Fruit fly (Drosophila melanogaster): ENCODE data around the gene CG16711.
A peak's percentile ranks its signal among the peaks of the same experiment; 100 is the strongest.

Gene CG16711

DNA sequence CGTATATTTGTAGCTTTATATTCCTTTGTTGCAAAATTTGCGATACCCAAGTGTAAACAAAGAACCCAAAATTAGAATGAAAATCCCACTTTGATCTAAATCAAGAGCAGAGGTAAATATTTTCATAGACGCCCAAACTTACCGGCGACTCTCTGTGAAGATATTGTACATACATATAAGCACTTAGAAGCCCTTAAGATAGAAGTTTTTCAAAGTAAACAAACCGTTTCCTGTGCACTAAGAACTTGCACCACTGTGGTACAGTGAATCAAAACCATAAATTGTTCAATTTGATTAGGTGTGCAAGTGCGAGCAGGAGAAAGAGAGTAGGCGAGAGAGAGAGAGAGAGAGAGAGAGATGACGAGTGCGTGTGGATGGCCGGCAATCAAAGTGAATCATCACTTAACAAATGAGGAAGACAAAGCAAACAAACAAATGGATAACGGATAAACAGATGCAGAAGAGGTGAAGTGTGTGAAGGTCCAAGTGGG, 26.1 kb upstream of the CG16711 start (continued):
- peak; percentile 85 for TF ChIP-seq grau (tag; optimal IDR thresholded peaks at IDR 0.05)
- TF ChIP-seq caup (GFP tag; optimal IDR thresholded peaks at IDR 0.05; ENCODE audit: severe bottlenecking), result no peak
- TF ChIP-seq CG8924 (tag; optimal IDR thresholded peaks at IDR 0.05), result peak; percentile 29
- TF ChIP-seq CG15073 (GFP tag; optimal IDR thresholded peaks at IDR 0.05), result no peak
- peak; percentile 13 for TF ChIP-seq sqz (GFP tag; optimal IDR thresholded peaks at IDR 0.05)
- no peak for TF ChIP-seq bab2 (GFP tag; optimal IDR thresholded peaks at IDR 0.05)
- TF ChIP-seq eve (GFP tag; optimal IDR thresholded peaks at IDR 0.05), result peak in 1 of 2 experiments; percentile 54
- no peak for TF ChIP-seq ham (GFP tag; IDR thresholded peaks at IDR 0.05)
- no peak for TF ChIP-seq Xbp1 (GFP tag; optimal IDR thresholded peaks at IDR 0.05)
- no peak for TF ChIP-seq CG6765 (GFP tag; optimal IDR thresholded peaks at IDR 0.05)
- no peak for TF ChIP-seq CG12219 (GFP tag; optimal IDR thresholded peaks at IDR 0.05)
- TF ChIP-seq CG17186 (GFP tag; optimal IDR thresholded peaks at IDR 0.05), result no peak
- TF ChIP-seq CG7839 (tag; optimal IDR thresholded peaks at IDR 0.05), result peak; percentile 13
- TF ChIP-seq CG10979 (tag; optimal IDR thresholded peaks at IDR 0.05), result peak; percentile 27
- peak; percentile 18 for TF ChIP-seq CG13123 (GFP tag; optimal IDR thresholded peaks at IDR 0.05)
- TF ChIP-seq CG9609 (GFP tag; optimal IDR thresholded peaks at IDR 0.05), result no peak
- TF ChIP-seq odd (GFP tag; optimal IDR thresholded peaks at IDR 0.05), result no peak
- TF ChIP-seq sens-2 (GFP tag; IDR thresholded peaks at IDR 0.05), result peak; percentile 30; the same call in 1 of the 2 replicates
- TF ChIP-seq bsh (GFP tag; optimal IDR thresholded peaks at IDR 0.05), result peak; percentile 4 to 14
- no peak for TF ChIP-seq CG3065 (GFP tag; optimal IDR thresholded peaks at IDR 0.05)
- no peak for TF ChIP-seq danr (GFP tag; IDR thresholded peaks at IDR 0.05)
- 0 out of 3 replicates have a peak, but pooled peaks have one; percentile 40 for TF ChIP-seq CG6791 (GFP tag; IDR thresholded peaks at IDR 0.05; ENCODE audit: partially characterized antibody)
- peak; percentile 3 for TF ChIP-seq Antp (GFP tag; optimal IDR thresholded peaks at IDR 0.05)
- TF ChIP-seq CG17385 (GFP tag; optimal IDR thresholded peaks at IDR 0.05), result no peak
- TF ChIP-seq ranshi (GFP tag; IDR thresholded peaks at IDR 0.05), result 0 out of 2 replicates have a peak, but pooled peaks have one; percentile 5
- no peak for TF ChIP-seq Scr (GFP tag; IDR thresholded peaks at IDR 0.05; ENCODE audit: partially characterized antibody)
- no peak for TF ChIP-seq B-H1 (GFP tag; IDR thresholded peaks at IDR 0.05)
- TF ChIP-seq Mad (GFP tag; optimal IDR thresholded peaks at IDR 0.05), result no peak
- no peak for TF ChIP-seq CG10274 (GFP tag; optimal IDR thresholded peaks at IDR 0.05)
- TF ChIP-seq zen (tag; optimal IDR thresholded peaks at IDR 0.05), result peak; percentile 4
- TF ChIP-seq NfI (GFP tag; optimal IDR thresholded peaks at IDR 0.05), result peak; percentile 3
- TF ChIP-seq Rx (GFP tag; IDR thresholded peaks at IDR 0.05), result no peak
- no peak for TF ChIP-seq CG13296 (GFP tag; optimal IDR thresholded peaks at IDR 0.05)
- peak; percentile 63 for TF ChIP-seq Med (GFP tag)
- peak in 1 of 3 experiments; percentile 24 for TF ChIP-seq lola (GFP tag; optimal IDR thresholded peaks at IDR 0.05)
- TF ChIP-seq CG1603 (tag; optimal IDR thresholded peaks at IDR 0.05), result peak; percentile 36
- TF ChIP-seq CG9215 (GFP tag; IDR thresholded peaks at IDR 0.05), result no peak
- TF ChIP-seq CG3407 (GFP tag; optimal IDR thresholded peaks at IDR 0.05), result peak; percentile 0
- TF ChIP-seq tin (GFP tag; optimal IDR thresholded peaks at IDR 0.05), result no peak
- peak; percentile 53 for TF ChIP-seq CG4282 (GFP tag; optimal IDR thresholded peaks at IDR 0.05)
- TF ChIP-seq ase (GFP tag; IDR thresholded peaks at IDR 0.05), result no peak
- TF ChIP-seq chm (GFP tag; IDR thresholded peaks at IDR 0.05), result 0 out of 2 replicates have a peak, but pooled peaks have one; percentile 7
- peak; percentile 14 for TF ChIP-seq gro (GFP tag; optimal IDR thresholded peaks at IDR 0.05)
- peak; percentile 18 for TF ChIP-seq gem (tag; optimal IDR thresholded peaks at IDR 0.05)
- TF ChIP-seq Optix (GFP tag; IDR thresholded peaks at IDR 0.05), result peak; percentile 12; the same call in 1 of the 3 replicates
- TF ChIP-seq esg (GFP tag; conservative IDR thresholded peaks at IDR 0.05), result no peak
- peak; percentile 3 for TF ChIP-seq psq (GFP tag; optimal IDR thresholded peaks at IDR 0.05)
- peak; percentile 10 for TF ChIP-seq Hsf (GFP tag; optimal IDR thresholded peaks at IDR 0.05)
- TF ChIP-seq tap (tag; optimal IDR thresholded peaks at IDR 0.05), result peak; percentile 2
- TF ChIP-seq CG30431 (GFP tag; optimal IDR thresholded peaks at IDR 0.05), result no peak

Measured in whole organism, embryonic.